Worm (Caenorhabditis elegans): ENCODE measurements around the gene spp-13.

The spp-13 gene

ce11 chrX:8455590-8456166 lies 37.4 kb upstream of the spp-13 start, which contains the start of gene dpy-6 (continued):
- TF ChIP-seq B0261.1 (tag; optimal IDR thresholded peaks at IDR 0.05), result no peak
- TF ChIP-seq ceh-79 (tag; optimal IDR thresholded peaks at IDR 0.05), result no peak
- TF ChIP-seq pbrm-1 (GFP tag; IDR thresholded peaks at IDR 0.05), result no peak
- TF ChIP-seq nhr-120 (GFP tag; IDR thresholded peaks at IDR 0.05), result no peak
- TF ChIP-seq D2030.7 (GFP tag; IDR thresholded peaks at IDR 0.05), result no peak
- TF ChIP-seq attf-3 (GFP tag; conservative IDR thresholded peaks at IDR 0.05), result no peak

ce11 chrX:8446108-8446507 lies 27.8 kb upstream of the spp-13 start, which contains the start of gene F16F9.1:
F16F9.1 (plus strand) TSS chrX:8446408.
- no peak for TF ChIP-seq madf-3 (GFP tag; IDR thresholded peaks at IDR 0.05)
- TF ChIP-seq F37B4.10 (GFP tag; IDR thresholded peaks at IDR 0.05), result no peak
- no peak for TF ChIP-seq ceh-40 (GFP tag; IDR thresholded peaks at IDR 0.05)
- no peak for TF ChIP-seq ccch-3 (GFP tag; optimal IDR thresholded peaks at IDR 0.05)
- no peak for TF ChIP-seq Y53G8AR.9 (GFP tag; conservative IDR thresholded peaks at IDR 0.05)
- TF ChIP-seq egl-44 (GFP tag; IDR thresholded peaks at IDR 0.05), result no peak

- TF ChIP-seq lsy-27 (tag; optimal IDR thresholded peaks at IDR 0.05; ENCODE audit: borderline replicate concordance, insufficient read depth) (no peak), ceh-27 (GFP tag; optimal IDR thresholded peaks at IDR 0.05) (no peak), cebp-1 (GFP tag; IDR thresholded peaks at IDR 0.05) (no peak), cebp-1 (tag; optimal IDR thresholded peaks at IDR 0.05) (no peak), attf-3 (GFP tag; conservative IDR thresholded peaks at IDR 0.05) (no peak), ceh-100 (GFP tag; IDR thresholded peaks at IDR 0.05) (no peak), bed-2 (GFP tag; IDR thresholded peaks at IDR 0.05) (no peak), ztf-26 (tag; optimal IDR thresholded peaks at IDR 0.05) (no peak), tbp1 (GFP tag; optimal IDR thresholded peaks at IDR 0.05) (no peak), lsl-1 (GFP tag; optimal IDR thresholded peaks at IDR 0.05) (no peak), tbx-9 (tag; optimal IDR thresholded peaks at IDR 0.05; ENCODE audit: borderline replicate concordance) (no peak)
Measured at ce11 chrX:8444922-8445321, 26.6 kb upstream of the spp-13 start.

ce11 chrX:8440001-8440735 lies 21.8 kb upstream of the spp-13 start:
- TF ChIP-seq fkh-3 (tag; optimal IDR thresholded peaks at IDR 0.05), result no peak
- no peak for TF ChIP-seq aptf-2 (GFP tag; conservative IDR thresholded peaks at IDR 0.05)
- TF ChIP-seq rec-8 (tag; optimal IDR thresholded peaks at IDR 0.05), result no peak
- TF ChIP-seq egrh-3 (GFP tag; IDR thresholded peaks at IDR 0.05), result no peak
- TF ChIP-seq efl-1 (GFP tag; optimal IDR thresholded peaks at IDR 0.05), result no peak
- no peak for TF ChIP-seq ztf-3 (GFP tag; optimal IDR thresholded peaks at IDR 0.05)
- no peak for TF ChIP-seq T07F8.4 (tag; optimal IDR thresholded peaks at IDR 0.05)
- TF ChIP-seq lir-1 (GFP tag; conservative IDR thresholded peaks at IDR 0.05), result no peak
- no peak for TF ChIP-seq attf-3 (GFP tag; conservative IDR thresholded peaks at IDR 0.05)
- TF ChIP-seq nhr-80 (tag; optimal IDR thresholded peaks at IDR 0.05), result peak; percentile 70
- TF ChIP-seq ztf-22 (GFP tag; optimal IDR thresholded peaks at IDR 0.05), result no peak
- no peak for TF ChIP-seq F22D6.2 (tag; optimal IDR thresholded peaks at IDR 0.05)
- TF ChIP-seq B0261.1 (tag; optimal IDR thresholded peaks at IDR 0.05), result no peak
- TF ChIP-seq hrde-1 (tag; optimal IDR thresholded peaks at IDR 0.05; ENCODE audit: borderline replicate concordance), result no peak
- no peak for TF ChIP-seq lin-54 (GFP tag; optimal IDR thresholded peaks at IDR 0.05)
- no peak for TF ChIP-seq let-607 (tag; optimal IDR thresholded peaks at IDR 0.05)
- no peak for TF ChIP-seq lsl-1 (GFP tag; optimal IDR thresholded peaks at IDR 0.05)
- TF ChIP-seq ztf-18 (tag; optimal IDR thresholded peaks at IDR 0.05), result no peak
- no peak for TF ChIP-seq egl-44 (GFP tag; IDR thresholded peaks at IDR 0.05)
- TF ChIP-seq hsf-1 (GFP tag; IDR thresholded peaks at IDR 0.05), result no peak
- no peak for TF ChIP-seq ets-4 (GFP tag; optimal IDR thresholded peaks at IDR 0.05)
- TF ChIP-seq nhr-90 (tag; optimal IDR thresholded peaks at IDR 0.05), result no peak
- peak; percentile 20 for TF ChIP-seq madf-10 (tag; optimal IDR thresholded peaks at IDR 0.05)
- TF ChIP-seq snpc-1.3 (tag; optimal IDR thresholded peaks at IDR 0.05; ENCODE audit: insufficient read depth), result no peak
